Fruit fly (Drosophila melanogaster) whole organism, prepupa: ENCODE measurements around the gene mRpS18C.
A peak's percentile ranks its signal among the peaks of the same experiment; 100 is the strongest.

Source experiments
- Blimp-1 ChIP-seq: fragments of 200-800 bp; sonication (Bioruptor generic); optimal IDR thresholded peaks from 3 replicates; lab custom pipeline; 2017; ENCODE audit warnings: missing biosample characterization, missing genetic modification characterization, mild to moderate bottlenecking, moderate library complexity, missing genetic modification reagents
- CG10631 ChIP-seq: fragments of 200-800 bp; sonication (Bioruptor generic); optimal IDR thresholded peaks from 2 replicates; lab custom pipeline; 2016; ENCODE audit warnings: missing biosample characterization, missing genetic modification characterization
- CG11294 ChIP-seq: fragments of 200-800 bp; sonication (Bioruptor generic); IDR thresholded peaks from 2 replicates; pipeline ENCODE4 v1.3.6; 2022; ENCODE audit warnings: missing biosample characterization, missing genetic modification characterization
- CG11762 ChIP-seq: fragments of 200-800 bp; sonication (Bioruptor generic); optimal IDR thresholded peaks from 3 replicates; lab custom pipeline; 2016; ENCODE audit warnings: missing biosample characterization, missing genetic modification characterization; ENCODE audit not compliant: insufficient read depth
- CG11902 ChIP-seq: fragments of 200-800 bp; sonication (Bioruptor generic); optimal IDR thresholded peaks from 3 replicates; lab custom pipeline; 2016; ENCODE audit warnings: missing biosample characterization, missing genetic modification characterization
- CG15336 ChIP-seq: fragments of 200-800 bp; sonication (Bioruptor generic); IDR thresholded peaks from 2 replicates; pipeline ENCODE4 v1.3.6; 2022; ENCODE audit warnings: missing biosample characterization, missing genetic modification characterization
- CG1621 ChIP-seq: fragments of 200-800 bp; sonication (Bioruptor generic); optimal IDR thresholded peaks from 3 replicates; lab custom pipeline; 2018; ENCODE audit warnings: missing biosample characterization, mild to moderate bottlenecking, missing genetic modification characterization
- CG3032 ChIP-seq: fragments of 200-800 bp; optimal IDR thresholded peaks from 2 replicates; lab custom pipeline; 2019; ENCODE audit warnings: missing biosample characterization, mild to moderate bottlenecking, missing genetic modification characterization, moderate library complexity
- CG32006 ChIP-seq: fragments of 200-800 bp; sonication (Bioruptor generic); optimal IDR thresholded peaks from 3 replicates; lab custom pipeline; 2017; ENCODE audit warnings: missing biosample characterization, mild to moderate bottlenecking, missing genetic modification characterization
- CG34406 ChIP-seq: fragments of 200-800 bp; sonication (Bioruptor generic); optimal IDR thresholded peaks from 3 replicates; lab custom pipeline; 2016; ENCODE audit warnings: missing biosample characterization, missing genetic modification characterization
- CG3919 ChIP-seq: fragments of 200-800 bp; sonication (Bioruptor generic); optimal IDR thresholded peaks from 3 replicates; lab custom pipeline; 2016; ENCODE audit warnings: missing biosample characterization, missing genetic modification characterization
- CG4318 ChIP-seq: fragments of 200-800 bp; sonication (Bioruptor generic); optimal IDR thresholded peaks from 3 replicates; lab custom pipeline; 2017; ENCODE audit warnings: missing biosample characterization, mild to moderate bottlenecking, missing genetic modification characterization
- CG6163 ChIP-seq: fragments of 200-800 bp; sonication (Bioruptor generic); IDR thresholded peaks from 3 replicates; pipeline ENCODE4 v1.3.6; 2022; ENCODE audit warnings: missing biosample characterization, missing genetic modification characterization
- CG6276 ChIP-seq: fragments of 200-800 bp; sonication (Bioruptor generic); optimal IDR thresholded peaks from 2 replicates; lab custom pipeline; 2017; ENCODE audit warnings: missing biosample characterization, mild to moderate bottlenecking, missing genetic modification characterization
- CG7368 ChIP-seq: fragments of 200-800 bp; sonication (Bioruptor generic); optimal IDR thresholded peaks from 3 replicates; lab custom pipeline; 2016; ENCODE audit warnings: missing biosample characterization, missing genetic modification characterization
- CG8119 ChIP-seq: fragments of 200-800 bp; sonication (Bioruptor generic); IDR thresholded peaks from 3 replicates; pipeline ENCODE4 v1.3.6; 2022; ENCODE audit warnings: missing biosample characterization, missing genetic modification characterization
- CG8319 ChIP-seq: fragments of 200-800 bp; sonication (Bioruptor generic); optimal IDR thresholded peaks from 3 replicates; lab custom pipeline; 2016; ENCODE audit warnings: missing biosample characterization, missing genetic modification characterization
- CG9139 ChIP-seq: fragments of 200-800 bp; sonication (Bioruptor generic); optimal IDR thresholded peaks from 3 replicates; lab custom pipeline; 2017; ENCODE audit warnings: missing biosample characterization, mild to moderate bottlenecking, missing genetic modification characterization
- Eip78C ChIP-seq: fragments of 200-800 bp; sonication (Bioruptor generic); peaks from one replicate; lab custom pipeline; 2016; ENCODE audit warnings: missing biosample characterization, missing genetic modification characterization
- Eip93F ChIP-seq: fragments of 200-800 bp; sonication (Bioruptor generic); optimal IDR thresholded peaks from 2 replicates; lab custom pipeline; 2016; ENCODE audit warnings: missing biosample characterization, mild to moderate bottlenecking, missing genetic modification characterization
- Ets21C ChIP-seq: fragments of 200-800 bp; sonication (Bioruptor generic); optimal IDR thresholded peaks from 3 replicates; lab custom pipeline; 2016; ENCODE audit warnings: missing biosample characterization, missing genetic modification characterization
- Ets96B ChIP-seq: fragments of 200-800 bp; optimal IDR thresholded peaks from 2 replicates; lab custom pipeline; 2019; ENCODE audit warnings: missing biosample characterization, mild to moderate bottlenecking, missing genetic modification characterization, moderate library complexity
- Gug ChIP-seq: fragments of 200-800 bp; sonication (Bioruptor generic); IDR thresholded peaks from 2 replicates; pipeline ENCODE4 v1.3.6; 2022; ENCODE audit warnings: missing biosample characterization, missing genetic modification characterization
- Hr38 ChIP-seq: sonication (Bioruptor generic); optimal IDR thresholded peaks from 2 replicates; lab custom pipeline; 2016; ENCODE audit warnings: missing biosample characterization, missing genetic modification characterization
- Hr39 ChIP-seq: fragments of 200-800 bp; sonication (Bioruptor generic); optimal IDR thresholded peaks from 2 replicates; lab custom pipeline; 2016; ENCODE audit warnings: missing biosample characterization, missing genetic modification characterization
- Hr4 ChIP-seq: fragments of 200-800 bp; sonication (Bioruptor generic); optimal IDR thresholded peaks from 3 replicates; lab custom pipeline; 2016; ENCODE audit warnings: missing biosample characterization, missing genetic modification characterization
- OdsH ChIP-seq: fragments of 200-800 bp; sonication (Bioruptor generic); optimal IDR thresholded peaks from 3 replicates; lab custom pipeline; 2016; ENCODE audit warnings: missing biosample characterization, missing genetic modification characterization
- Smox ChIP-seq: fragments of 200-800 bp; sonication (Bioruptor generic); optimal IDR thresholded peaks from 3 replicates; lab custom pipeline; 2016; ENCODE audit warnings: missing biosample characterization, missing genetic modification characterization
- Sox102F ChIP-seq: fragments of 200-800 bp; sonication (Bioruptor generic); optimal IDR thresholded peaks from 2 replicates; lab custom pipeline; 2016; ENCODE audit warnings: missing biosample characterization, mild to moderate bottlenecking, missing genetic modification characterization
- Sox14 ChIP-seq: fragments of 200-800 bp; sonication (Bioruptor generic); optimal IDR thresholded peaks from 3 replicates; lab custom pipeline; 2016; ENCODE audit warnings: missing biosample characterization, missing genetic modification characterization
- Sox15 ChIP-seq: fragments of 200-800 bp; sonication (Bioruptor generic); optimal IDR thresholded peaks from 3 replicates; lab custom pipeline; 2016; ENCODE audit warnings: missing biosample characterization, missing genetic modification characterization
- acj6 ChIP-seq: fragments of 200-800 bp; sonication (Bioruptor generic); optimal IDR thresholded peaks from 3 replicates; lab custom pipeline; 2016; ENCODE audit warnings: missing biosample characterization, missing genetic modification characterization
- cyc ChIP-seq: fragments of 200-800 bp; sonication (Bioruptor generic); optimal IDR thresholded peaks from 3 replicates; lab custom pipeline; 2016; ENCODE audit warnings: missing biosample characterization, missing genetic modification characterization
- dac ChIP-seq: fragments of 200-800 bp; sonication (Bioruptor generic); optimal IDR thresholded peaks from 2 replicates; lab custom pipeline; 2017; ENCODE audit warnings: missing biosample characterization, mild to moderate bottlenecking, missing genetic modification characterization
- esn ChIP-seq: fragments of 200-800 bp; sonication (Bioruptor generic); optimal IDR thresholded peaks from 2 replicates; lab custom pipeline; 2016; ENCODE audit warnings: missing biosample characterization, mild to moderate bottlenecking, missing genetic modification characterization, moderate library complexity
- fd59A ChIP-seq: fragments of 200-800 bp; sonication (Bioruptor generic); optimal IDR thresholded peaks from 2 replicates; lab custom pipeline; 2017; ENCODE audit warnings: missing biosample characterization, mild to moderate bottlenecking, missing genetic modification characterization, missing genetic modification reagents
- fd85E ChIP-seq: fragments of 200-800 bp; sonication (Bioruptor generic); optimal IDR thresholded peaks from 3 replicates; lab custom pipeline; 2016; ENCODE audit warnings: missing biosample characterization, missing genetic modification characterization
- fkh ChIP-seq: fragments of 200-800 bp; sonication (Bioruptor generic); optimal IDR thresholded peaks from 3 replicates; lab custom pipeline; 2017; ENCODE audit warnings: missing biosample characterization, mild to moderate bottlenecking, missing genetic modification characterization, moderate library complexity
- lz ChIP-seq: fragments of 200-800 bp; sonication (Bioruptor generic); optimal IDR thresholded peaks from 3 replicates; lab custom pipeline; 2016; ENCODE audit warnings: missing biosample characterization, missing genetic modification characterization
- pdm3 ChIP-seq: fragments of 200-800 bp; sonication (Bioruptor generic); optimal IDR thresholded peaks from 3 replicates; lab custom pipeline; 2016; ENCODE audit warnings: missing biosample characterization, missing genetic modification characterization
- salr ChIP-seq, 2 experiments: fragments of 200-800 bp; sonication (Bioruptor generic); optimal IDR thresholded peaks; 3 replicates each; lab custom pipeline; 2016 to 2018; ENCODE audit warnings: missing biosample characterization in 2 of 2, missing genetic modification characterization in 2 of 2, mild to moderate bottlenecking in 1 of 2
- spab ChIP-seq: fragments of 200-800 bp; sonication (Bioruptor generic); optimal IDR thresholded peaks from 2 replicates; lab custom pipeline; 2017; ENCODE audit warnings: missing biosample characterization, mild to moderate bottlenecking, missing genetic modification characterization, missing genetic modification reagents
- ss ChIP-seq, 2 experiments: fragments of 200-800 bp; sonication (Bioruptor generic); optimal IDR thresholded peaks; 2 replicates in 1 of 2; 3 replicates in 1 of 2; lab custom pipeline; 2017 to 2018; ENCODE audit warnings: mild to moderate bottlenecking in 2 of 2, missing biosample characterization in 2 of 2, missing genetic modification characterization in 2 of 2, moderate library complexity in 1 of 2
- topi ChIP-seq: fragments of 200-800 bp; sonication (Bioruptor generic); optimal IDR thresholded peaks from 3 replicates; lab custom pipeline; 2016; ENCODE audit warnings: missing biosample characterization, missing genetic modification characterization
- vri ChIP-seq: fragments of 200-800 bp; sonication (Bioruptor generic); optimal IDR thresholded peaks from 3 replicates; lab custom pipeline; 2016; ENCODE audit warnings: missing biosample characterization, mild to moderate bottlenecking, missing genetic modification characterization

The mRpS18C gene

dm6 chr3R:30386759-30387437, 36.9 kb upstream of the mRpS18C start (continued):
- TF ChIP-seq CG11902 (no peak), spab (no peak), Ets21C (GFP tag; lab: Kevin White, UChicago) (no peak), Hr4 (peak; percentile 3), Eip93F (peak; percentile 49), lz (no peak), CG34406 (no peak), Sox102F (peak; percentile 58), CG1621 (no peak), acj6 (GFP tag; lab: Kevin White, UChicago) (no peak), CG9139 (peak; percentile 7), CG8319 (no peak), fd85E (GFP tag; lab: Kevin White, UChicago) (peak; percentile 34), CG11762 (GFP tag; lab: Kevin White, UChicago) (no peak), CG4318 (GFP tag; lab: Kevin White, UChicago) (no peak), CG32006 (no peak), pdm3 (peak; percentile 2), esn (GFP tag; lab: Kevin White, UChicago) (no peak), Sox15 (GFP tag; lab: Kevin White, UChicago) (no peak), CG8119 (GFP tag; lab: Robert Waterston, UW) (no peak; the same call in 2 of the 3 replicates), CG3032 (tag; lab: Kevin White, UChicago) (no peak), vri (GFP tag; lab: Kevin White, UChicago) (peak; percentile 72), Gug (no peak), OdsH (GFP tag; lab: Kevin White, UChicago) (no peak), Sox14 (no peak), CG7368 (GFP tag; lab: Kevin White, UChicago) (no peak), CG15336 (0 out of 2 replicates have a peak, but pooled peaks have one; percentile 14), Eip78C (GFP tag; lab: Kevin White, UChicago) (peak; percentile 77), Hr39 (no peak), Hr38 (GFP tag; lab: Kevin White, UChicago) (no peak), dac (GFP tag; lab: Kevin White, UChicago) (no peak)

- TF ChIP-seq CG8119 (GFP tag; lab: Robert Waterston, UW) (no peak), CG34406 (no peak), OdsH (GFP tag; lab: Kevin White, UChicago) (no peak), CG11762 (GFP tag; lab: Kevin White, UChicago) (no peak), Gug (no peak), topi (no peak), fkh (GFP tag; lab: Kevin White, UChicago) (no peak), Hr4 (no peak)
Observed at dm6 chr3R:30387515-30388178, 36.1 kb upstream of the mRpS18C start, which contains the start of the genes Fer2LCH and Fer1HCH. Fer2LCH (plus strand) TSS chr3R:30387804. Fer1HCH (minus strand) TSS chr3R:30388178.

dm6 chr3R:30388215-30388871, 35.4 kb upstream of the mRpS18C start:
- TF ChIP-seq Smox (GFP tag; lab: Kevin White, UChicago) = peak; percentile 96
- peak; percentile 85 for TF ChIP-seq CG11294
- peak; percentile 95 to 98 for TF ChIP-seq ss (GFP tag; optimal IDR thresholded peaks at IDR 0.05; lab: Kevin White, UChicago)
- peak; percentile 99 for TF ChIP-seq esn (GFP tag; lab: Kevin White, UChicago)
- peak; percentile 92 for TF ChIP-seq CG11762 (GFP tag; lab: Kevin White, UChicago)
- peak; percentile 89 for TF ChIP-seq CG9139
- peak; percentile 46 for TF ChIP-seq Hr38 (GFP tag; lab: Kevin White, UChicago)
- peak; percentile 96 for TF ChIP-seq cyc (GFP tag; lab: Kevin White, UChicago)
- TF ChIP-seq Sox14 = peak; percentile 96
- peak; percentile 97 for TF ChIP-seq CG10631
- TF ChIP-seq fd59A (GFP tag; lab: Kevin White, UChicago) = peak; percentile 98
- peak; percentile 89 for TF ChIP-seq vri (GFP tag; lab: Kevin White, UChicago)
- peak; percentile 97 for TF ChIP-seq CG6276 (GFP tag; lab: Kevin White, UChicago)
- peak; percentile 93 for TF ChIP-seq Ets96B (tag; lab: Kevin White, UChicago)
- peak; percentile 96 for TF ChIP-seq OdsH (GFP tag; lab: Kevin White, UChicago)
- TF ChIP-seq salr (GFP tag; optimal IDR thresholded peaks at IDR 0.05; lab: Kevin White, UChicago) = peak; percentile 82 to 99
- TF ChIP-seq Eip93F = peak; percentile 85
- TF ChIP-seq CG3919 (GFP tag; lab: Kevin White, UChicago) = peak; percentile 97
- peak; percentile 93 for TF ChIP-seq Blimp-1 (GFP tag; lab: Kevin White, UChicago)
- TF ChIP-seq CG8119 (GFP tag; lab: Robert Waterston, UW) = peak; percentile 92
- TF ChIP-seq CG6163 (GFP tag; lab: Robert Waterston, UW) = peak; percentile 89
- peak; percentile 68 for TF ChIP-seq fd85E (GFP tag; lab: Kevin White, UChicago)
- TF ChIP-seq Hr4 = peak; percentile 96
